Worm (Caenorhabditis elegans) whole organism, mixed stage, embryonic: ENCODE results near the gene cnc-10.

Source experiments
- bed-3 ChIP-seq: fragments of 200-800 bp; sonication (Bioruptor generic); optimal IDR thresholded peaks from 3 replicates; lab custom pipeline; 2018; ENCODE audit warnings: mild to moderate bottlenecking, missing genetic modification characterization, moderate library complexity, missing compliant biosample characterization
- blmp-1 ChIP-seq: fragments of 150-350 bp; optimal IDR thresholded peaks from 2 replicates; lab custom pipeline; 2014; ENCODE audit warnings: missing biosample characterization, missing genetic modification characterization
- ces-1 ChIP-seq: fragments of 150-350 bp; optimal IDR thresholded peaks from 2 replicates; lab custom pipeline; 2014; ENCODE audit warnings: missing biosample characterization, missing genetic modification reagents, missing genetic modification characterization
- drap-1 ChIP-seq: fragments of 200-800 bp; sonication (Bioruptor generic); optimal IDR thresholded peaks from 3 replicates; lab custom pipeline; 2018; ENCODE audit warnings: mild to moderate bottlenecking, missing genetic modification characterization, missing compliant biosample characterization
- elt-3 ChIP-seq: fragments of 150-350 bp; optimal IDR thresholded peaks from 2 replicates; lab custom pipeline; 2014; ENCODE audit warnings: missing biosample characterization, missing genetic modification characterization
- lin-13 ChIP-seq: fragments of 150-350 bp; optimal IDR thresholded peaks from 2 replicates; lab custom pipeline; 2014; ENCODE audit warnings: missing biosample characterization, missing genetic modification characterization
- mls-2 ChIP-seq: sonication (generic microtip); optimal IDR thresholded peaks from 2 replicates; lab custom pipeline; 2016; ENCODE audit warnings: mild to moderate bottlenecking, missing genetic modification characterization, moderate library complexity, missing compliant biosample characterization
- nhr-12 ChIP-seq: fragments of 150-350 bp; optimal IDR thresholded peaks from 2 replicates; lab custom pipeline; 2014; ENCODE audit warnings: missing biosample characterization, missing genetic modification characterization
- nhr-2 ChIP-seq: fragments of 150-350 bp; optimal IDR thresholded peaks from 2 replicates; lab custom pipeline; 2014; ENCODE audit warnings: missing biosample characterization, missing genetic modification characterization
- nhr-28 ChIP-seq: fragments of 150-350 bp; optimal IDR thresholded peaks from 2 replicates; lab custom pipeline; 2014; ENCODE audit warnings: missing biosample characterization, missing genetic modification characterization
- unc-62 ChIP-seq: fragments of 150-350 bp; optimal IDR thresholded peaks from 2 replicates; lab custom pipeline; 2014; ENCODE audit warnings: missing biosample characterization, missing genetic modification reagents, missing genetic modification characterization

DNA sequence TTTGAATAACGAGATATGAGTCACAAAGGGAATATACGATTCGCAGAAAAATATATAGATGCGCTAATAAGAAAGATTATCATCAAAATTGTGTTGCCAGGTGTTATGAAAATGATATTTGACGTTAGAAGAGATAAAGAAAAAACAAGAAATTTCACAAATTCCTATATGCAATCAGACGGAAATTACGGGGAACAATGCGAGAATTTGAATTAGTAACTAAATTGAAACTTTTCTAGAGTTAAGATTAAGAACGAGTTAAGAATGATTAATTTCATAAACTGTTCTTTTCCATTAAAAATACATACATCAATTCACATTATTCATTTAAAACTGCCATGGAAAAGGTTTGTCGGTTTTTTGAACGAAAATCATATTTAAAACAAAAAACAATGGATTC lies 13.1 kb downstream of the cnc-10 start, which contains the start of gene clc-6:
- TF ChIP-seq unc-62 (GFP tag; lab: Kevin White, UChicago), result no peak
- no peak for TF ChIP-seq bed-3 (GFP tag; lab: Kevin White, UChicago)
- TF ChIP-seq nhr-28 (tag; lab: Kevin White, UChicago), result no peak
- no peak for TF ChIP-seq drap-1 (GFP tag; lab: Kevin White, UChicago)
- no peak for TF ChIP-seq blmp-1 (tag; lab: Kevin White, UChicago)
- TF ChIP-seq lin-13 (tag; lab: Kevin White, UChicago), result no peak
- TF ChIP-seq nhr-12 (tag; lab: Kevin White, UChicago), result no peak
- no peak for TF ChIP-seq ces-1
- TF ChIP-seq nhr-2, result no peak
- TF ChIP-seq mls-2 (tag; lab: Kevin White, UChicago), result no peak
- TF ChIP-seq elt-3 (tag; lab: Kevin White, UChicago), result no peak
